Worm (Caenorhabditis elegans) whole organism, L2 larva: Measurements from ENCODE around the gene F46G11.6.

ENCODE experiments used
- lin-13 ChIP-seq: fragments of 150-350 bp; optimal IDR thresholded peaks from 2 replicates; lab custom pipeline; 2014; ENCODE audit warnings: missing biosample characterization, missing genetic modification reagents, missing genetic modification characterization
- ztf-4 ChIP-seq: fragments of 150-350 bp; optimal IDR thresholded peaks from 2 replicates; lab custom pipeline; 2014; ENCODE audit warnings: missing biosample characterization, missing genetic modification characterization

- TF ChIP-seq ztf-4 (tag; lab: Kevin White, UChicago) (no peak), lin-13 (GFP tag; lab: Kevin White, UChicago) (no peak)
These were observed at the start of gene F46G11.6 for ce11 chrX:5786193-5786592.
